Fruit fly (Drosophila melanogaster): ENCODE data around the gene Syn.

- TF ChIP-seq Myc (optimal IDR thresholded peaks at IDR 0.05) (no peak), Hr83 (GFP tag; optimal IDR thresholded peaks at IDR 0.05; ENCODE audit: poor library complexity, severe bottlenecking) (no peak), CrebA (GFP tag; optimal IDR thresholded peaks at IDR 0.05; ENCODE audit: borderline replicate concordance) (no peak), Hr78 (GFP tag; optimal IDR thresholded peaks at IDR 0.05) (no peak), fru (GFP tag; optimal IDR thresholded peaks at IDR 0.05) (no peak), N (GFP tag; optimal IDR thresholded peaks at IDR 0.05) (no peak), usp (GFP tag; optimal IDR thresholded peaks at IDR 0.05) (no peak), CG32264 (GFP tag; optimal IDR thresholded peaks at IDR 0.05) (no peak), CG9705 (GFP tag; optimal IDR thresholded peaks at IDR 0.05) (no peak), tai (GFP tag; optimal IDR thresholded peaks at IDR 0.05) (no peak)
Measured at dm6 chr3R:10227990-10228389, 37.5 kb downstream of the Syn start.
